Worm (Caenorhabditis elegans) whole organism, mixed stage, embryonic: ENCODE results near the gene F13H10.5.

Experiments
- bed-3 ChIP-seq: fragments of 200-800 bp; sonication (Bioruptor generic); optimal IDR thresholded peaks from 3 replicates; lab custom pipeline; 2018; ENCODE audit warnings: mild to moderate bottlenecking, missing genetic modification characterization, moderate library complexity, missing compliant biosample characterization
- ham-2 ChIP-seq: fragments of 200-800 bp; sonication (Bioruptor generic); optimal IDR thresholded peaks from 2 replicates; lab custom pipeline; 2018; ENCODE audit warnings: mild to moderate bottlenecking, missing genetic modification characterization, missing compliant biosample characterization
- lin-13 ChIP-seq: fragments of 150-350 bp; optimal IDR thresholded peaks from 2 replicates; lab custom pipeline; 2014; ENCODE audit warnings: missing biosample characterization, missing genetic modification characterization
- mep-1 ChIP-seq: fragments of 150-350 bp; optimal IDR thresholded peaks from 2 replicates; lab custom pipeline; 2017; ENCODE audit warnings: missing biosample characterization, missing genetic modification reagents, missing genetic modification characterization, inconsistent platforms
- mls-2 ChIP-seq: sonication (generic microtip); optimal IDR thresholded peaks from 2 replicates; lab custom pipeline; 2016; ENCODE audit warnings: mild to moderate bottlenecking, missing genetic modification characterization, moderate library complexity, missing compliant biosample characterization
- nhr-237 ChIP-seq: fragments of 150-350 bp; optimal IDR thresholded peaks from 2 replicates; lab custom pipeline; 2014; ENCODE audit warnings: missing biosample characterization, missing genetic modification characterization
- nhr-76 ChIP-seq: sonication (generic microtip); optimal IDR thresholded peaks from 2 replicates; lab custom pipeline; 2017; ENCODE audit warnings: missing biosample characterization, missing genetic modification characterization
- snpc-4 ChIP-seq: fragments of 150-350 bp; optimal IDR thresholded peaks from 2 replicates; lab custom pipeline; 2014; ENCODE audit warnings: missing biosample characterization, missing genetic modification characterization
- unc-39 ChIP-seq: fragments of 150-350 bp; optimal IDR thresholded peaks from 2 replicates; lab custom pipeline; 2014; ENCODE audit warnings: missing biosample characterization, missing genetic modification characterization

ce11 chrIV:10980628-10981027, 10.2 kb upstream of the F13H10.5 start:
- TF ChIP-seq mep-1 (tag; lab: Kevin White, UChicago) (no peak), unc-39 (no peak), ham-2 (no peak), lin-13 (tag; lab: Kevin White, UChicago) (no peak), nhr-237 (tag; lab: Kevin White, UChicago) (no peak), nhr-76 (tag; lab: Kevin White, UChicago) (no peak), snpc-4 (tag; lab: Kevin White, UChicago) (no peak), bed-3 (no peak), mls-2 (tag; lab: Kevin White, UChicago) (no peak)
